Fruit fly (Drosophila melanogaster) whole organism, embryonic: Measurements from ENCODE around the gene CG18171.

Experiments
- ATbp ChIP-seq: fragments of 200-800 bp; sonication (Bioruptor generic); optimal IDR thresholded peaks from 2 replicates; lab custom pipeline; 2017; ENCODE audit warnings: missing biosample characterization, mild to moderate bottlenecking, missing genetic modification characterization, missing genetic modification reagents
- Abd-B ChIP-seq: fragments of 200-800 bp; sonication (Bioruptor generic); optimal IDR thresholded peaks from 2 replicates; lab custom pipeline; 2018; ENCODE audit warnings: missing biosample characterization, mild to moderate bottlenecking, missing genetic modification characterization, moderate library complexity
- Aef1 ChIP-seq: fragments of 200-800 bp; sonication (Bioruptor generic); IDR thresholded peaks from 3 replicates; pipeline ENCODE4 v1.3.6; 2022; ENCODE audit warnings: missing biosample characterization, missing genetic modification characterization
- Antp ChIP-seq: fragments of 200-800 bp; sonication (Bioruptor generic); optimal IDR thresholded peaks from 3 replicates; lab custom pipeline; 2016; ENCODE audit warnings: missing biosample characterization, missing genetic modification characterization
- CG10209 ChIP-seq: fragments of 200-800 bp; sonication (Bioruptor generic); optimal IDR thresholded peaks from 3 replicates; lab custom pipeline; 2017; ENCODE audit warnings: missing biosample characterization, mild to moderate bottlenecking, missing genetic modification characterization, missing genetic modification reagents
- CG10431 ChIP-seq: fragments of 200-800 bp; sonication (Bioruptor generic); optimal IDR thresholded peaks from 3 replicates; lab custom pipeline; 2018; ENCODE audit warnings: missing biosample characterization, mild to moderate bottlenecking, missing genetic modification characterization
- CG11247 ChIP-seq: fragments of 200-800 bp; sonication (Bioruptor generic); IDR thresholded peaks from 2 replicates; pipeline ENCODE4 v1.3.6; 2022; ENCODE audit warnings: missing biosample characterization, missing genetic modification characterization
- CG13123 ChIP-seq: fragments of 200-800 bp; sonication (Bioruptor generic); optimal IDR thresholded peaks from 2 replicates; lab custom pipeline; 2016; ENCODE audit warnings: missing biosample characterization, missing genetic modification characterization
- CG16815 ChIP-seq: fragments of 200-800 bp; sonication (Bioruptor generic); optimal IDR thresholded peaks from 3 replicates; lab custom pipeline; 2017; ENCODE audit warnings: missing biosample characterization, mild to moderate bottlenecking, missing genetic modification characterization
- CG17359 ChIP-seq: fragments of 200-800 bp; sonication (Bioruptor generic); optimal IDR thresholded peaks from 3 replicates; lab custom pipeline; 2018; ENCODE audit warnings: missing biosample characterization, mild to moderate bottlenecking, missing genetic modification characterization, moderate library complexity
- CG1792 ChIP-seq: fragments of 200-800 bp; sonication (Bioruptor generic); optimal IDR thresholded peaks from 2 replicates; lab custom pipeline; 2016; ENCODE audit warnings: missing biosample characterization, missing genetic modification characterization
- CG2116 ChIP-seq: fragments of 200-800 bp; sonication (Bioruptor generic); optimal IDR thresholded peaks from 3 replicates; lab custom pipeline; 2018; ENCODE audit warnings: missing biosample characterization, mild to moderate bottlenecking, missing genetic modification characterization
- CG2120 ChIP-seq: fragments of 200-800 bp; sonication (Bioruptor generic); optimal IDR thresholded peaks from 3 replicates; lab custom pipeline; 2016; ENCODE audit warnings: missing biosample characterization, missing genetic modification characterization
- CG30431 ChIP-seq: fragments of 200-800 bp; sonication (Bioruptor generic); optimal IDR thresholded peaks from 2 replicates; lab custom pipeline; 2017; ENCODE audit warnings: missing biosample characterization, missing genetic modification characterization
- CG32767 ChIP-seq: fragments of 200-800 bp; sonication (Bioruptor generic); IDR thresholded peaks from 2 replicates; pipeline ENCODE4 v1.3.6; 2022; ENCODE audit warnings: missing biosample characterization, missing genetic modification characterization
- CG6175 ChIP-seq: fragments of 200-800 bp; sonication (Bioruptor generic); IDR thresholded peaks from 3 replicates; pipeline ENCODE4 v1.3.6; 2022; ENCODE audit warnings: missing biosample characterization, missing genetic modification characterization
- CG7963 ChIP-seq: fragments of 200-800 bp; sonication (Bioruptor generic); IDR thresholded peaks from 3 replicates; pipeline ENCODE4 v1.3.6; 2022; ENCODE audit warnings: missing biosample characterization, missing genetic modification characterization; ENCODE audit not compliant: partially characterized antibody
- CG8478 ChIP-seq: fragments of >200 bp; optimal IDR thresholded peaks from 2 replicates; lab custom pipeline; 2018
- CG9609 ChIP-seq: fragments of 200-800 bp; sonication (Bioruptor generic); optimal IDR thresholded peaks from 3 replicates; lab custom pipeline; 2016; ENCODE audit warnings: missing biosample characterization, missing genetic modification characterization
- Gug ChIP-seq: fragments of 200-800 bp; sonication (Bioruptor generic); IDR thresholded peaks from 4 replicates; pipeline ENCODE4 v1.3.6; 2022; ENCODE audit warnings: missing biosample characterization, missing genetic modification characterization
- Hsf ChIP-seq: fragments of 200-800 bp; sonication (Bioruptor generic); optimal IDR thresholded peaks from 3 replicates; lab custom pipeline; 2016; ENCODE audit warnings: missing biosample characterization, missing genetic modification characterization
- Lpt ChIP-seq: fragments of >200 bp; optimal IDR thresholded peaks from 2 replicates; lab custom pipeline; 2018; ENCODE audit warnings: missing biosample characterization, missing genetic modification characterization
- Meics ChIP-seq: fragments of 200-800 bp; sonication (Bioruptor generic); optimal IDR thresholded peaks from 2 replicates; lab custom pipeline; 2017; ENCODE audit warnings: missing biosample characterization, mild to moderate bottlenecking, missing genetic modification characterization
- NC2α ChIP-seq: fragments of 200-800 bp; sonication (Bioruptor generic); optimal IDR thresholded peaks from 2 replicates; lab custom pipeline; 2016; ENCODE audit warnings: missing biosample characterization, missing genetic modification characterization
- Nf-YA ChIP-seq: fragments of 200-800 bp; sonication (Bioruptor generic); IDR thresholded peaks from 2 replicates; pipeline ENCODE4 v1.3.6; 2022; ENCODE audit warnings: missing biosample characterization, missing genetic modification characterization
- PHDP ChIP-seq: fragments of 200-800 bp; sonication (Bioruptor generic); optimal IDR thresholded peaks from 3 replicates; lab custom pipeline; 2018; ENCODE audit warnings: missing biosample characterization, mild to moderate bottlenecking, missing genetic modification characterization, moderate library complexity
- Sin3A ChIP-seq: fragments of >200 bp; optimal IDR thresholded peaks from 2 replicates; lab custom pipeline; 2018
- TFAM ChIP-seq: fragments of 200-800 bp; sonication (Bioruptor generic); optimal IDR thresholded peaks from 2 replicates; lab custom pipeline; 2017; ENCODE audit warnings: missing biosample characterization, missing genetic modification characterization, inconsistent platforms
- az2 ChIP-seq: fragments of 200-800 bp; sonication (Bioruptor generic); optimal IDR thresholded peaks from 3 replicates; lab custom pipeline; 2016; ENCODE audit warnings: missing biosample characterization, missing genetic modification characterization
- corto ChIP-seq: fragments of 200-800 bp; sonication (Bioruptor generic); optimal IDR thresholded peaks from 2 replicates; lab custom pipeline; 2016; ENCODE audit warnings: missing biosample characterization, mild to moderate bottlenecking, missing genetic modification characterization, moderate library complexity
- dan ChIP-seq: fragments of 200-800 bp; sonication (Bioruptor generic); IDR thresholded peaks from 2 replicates; pipeline ENCODE4 v1.3.6; 2022; ENCODE audit warnings: missing biosample characterization, missing genetic modification characterization
- disco-r ChIP-seq: fragments of 200-800 bp; sonication (Bioruptor generic); optimal IDR thresholded peaks from 2 replicates; lab custom pipeline; 2016; ENCODE audit warnings: missing biosample characterization, missing genetic modification characterization
- dm ChIP-seq: fragments of 200-800 bp; sonication (Bioruptor generic); optimal IDR thresholded peaks from 3 replicates; lab custom pipeline; 2016; ENCODE audit warnings: missing biosample characterization, missing genetic modification characterization
- fd64A ChIP-seq: fragments of 200-800 bp; sonication (Bioruptor generic); optimal IDR thresholded peaks from 3 replicates; lab custom pipeline; 2018; ENCODE audit warnings: missing biosample characterization, mild to moderate bottlenecking, missing genetic modification characterization
- gfzf ChIP-seq: fragments of 200-800 bp; sonication (Bioruptor generic); optimal IDR thresholded peaks from 2 replicates; lab custom pipeline; 2016; ENCODE audit warnings: missing biosample characterization, mild to moderate bottlenecking, missing genetic modification characterization, moderate library complexity
- h ChIP-seq: fragments of >200 bp; optimal IDR thresholded peaks from 2 replicates; lab custom pipeline; 2017
- jing ChIP-seq: fragments of 200-800 bp; sonication (Bioruptor generic); optimal IDR thresholded peaks from 2 replicates; lab custom pipeline; 2018; ENCODE audit warnings: missing biosample characterization, mild to moderate bottlenecking, missing genetic modification characterization
- nom ChIP-seq: fragments of 200-800 bp; sonication (Bioruptor generic); optimal IDR thresholded peaks from 2 replicates; lab custom pipeline; 2017; ENCODE audit warnings: missing biosample characterization, missing genetic modification characterization, mild to moderate bottlenecking, moderate library complexity, missing genetic modification reagents
- onecut ChIP-seq: fragments of 200-800 bp; sonication (Bioruptor generic); IDR thresholded peaks from 2 replicates; pipeline ENCODE4 v1.3.6; 2022; ENCODE audit warnings: missing biosample characterization, missing genetic modification characterization
- pb ChIP-seq: fragments of 200-800 bp; sonication (Bioruptor generic); optimal IDR thresholded peaks from 3 replicates; lab custom pipeline; 2016; ENCODE audit warnings: missing biosample characterization, missing genetic modification characterization
- pfk ChIP-seq: fragments of 200-800 bp; sonication (Bioruptor generic); optimal IDR thresholded peaks from 2 replicates; lab custom pipeline; 2018; ENCODE audit warnings: missing biosample characterization, mild to moderate bottlenecking, missing genetic modification characterization, moderate library complexity
- phol ChIP-seq: fragments of 200-800 bp; sonication (Bioruptor generic); optimal IDR thresholded peaks from 3 replicates; lab custom pipeline; 2018; ENCODE audit warnings: missing biosample characterization, mild to moderate bottlenecking, missing genetic modification characterization, moderate library complexity
- prd ChIP-seq, 3 experiments: fragments of >200 bp in 2 of 3; fragments of 200-800 bp in 1 of 3; sonication (Bioruptor generic) in 1 of 3; optimal IDR thresholded peaks in 2 of 3; IDR thresholded peaks in 1 of 3; 2 replicates in 2 of 3; 3 replicates in 1 of 3; pipeline versions ENCODE4 v1.3.6 to Lab custom; 2017 to 2022; ENCODE audit warnings: missing biosample characterization in 1 of 3, missing genetic modification characterization in 1 of 3
- sd ChIP-seq: fragments of 200-800 bp; sonication (Bioruptor generic); optimal IDR thresholded peaks from 3 replicates; lab custom pipeline; 2018; ENCODE audit warnings: missing biosample characterization, mild to moderate bottlenecking, missing genetic modification characterization, moderate library complexity
- sima ChIP-seq: fragments of 200-800 bp; sonication (Bioruptor generic); optimal IDR thresholded peaks from 2 replicates; lab custom pipeline; 2016; ENCODE audit warnings: missing biosample characterization, missing genetic modification characterization
- slp2 ChIP-seq: fragments of 200-800 bp; sonication (Bioruptor generic); optimal IDR thresholded peaks from 2 replicates; lab custom pipeline; 2016; ENCODE audit warnings: missing biosample characterization, missing genetic modification characterization
- so ChIP-seq: fragments of 200-800 bp; sonication (Bioruptor generic); IDR thresholded peaks from 3 replicates; pipeline ENCODE4 v1.3.6; 2022; ENCODE audit warnings: missing biosample characterization, missing genetic modification characterization
- vfl ChIP-seq: fragments of 200-800 bp; sonication (Bioruptor generic); optimal IDR thresholded peaks from 2 replicates; lab custom pipeline; 2016; ENCODE audit warnings: missing biosample characterization, missing genetic modification characterization
- vnd ChIP-seq: fragments of 200-800 bp; sonication (Bioruptor generic); IDR thresholded peaks from 3 replicates; pipeline ENCODE4 v1.3.6; 2022; ENCODE audit warnings: missing biosample characterization, missing genetic modification characterization; ENCODE audit not compliant: partially characterized antibody
- yki ChIP-seq: fragments of >200 bp; optimal IDR thresholded peaks from 3 replicates; lab custom pipeline; 2018
- zen2 ChIP-seq: fragments of 200-800 bp; sonication (Bioruptor generic); IDR thresholded peaks from 3 replicates; pipeline ENCODE4 v1.3.6; 2022; ENCODE audit warnings: missing biosample characterization, missing genetic modification characterization; ENCODE audit not compliant: partially characterized antibody

The CG18171 gene

DNA sequence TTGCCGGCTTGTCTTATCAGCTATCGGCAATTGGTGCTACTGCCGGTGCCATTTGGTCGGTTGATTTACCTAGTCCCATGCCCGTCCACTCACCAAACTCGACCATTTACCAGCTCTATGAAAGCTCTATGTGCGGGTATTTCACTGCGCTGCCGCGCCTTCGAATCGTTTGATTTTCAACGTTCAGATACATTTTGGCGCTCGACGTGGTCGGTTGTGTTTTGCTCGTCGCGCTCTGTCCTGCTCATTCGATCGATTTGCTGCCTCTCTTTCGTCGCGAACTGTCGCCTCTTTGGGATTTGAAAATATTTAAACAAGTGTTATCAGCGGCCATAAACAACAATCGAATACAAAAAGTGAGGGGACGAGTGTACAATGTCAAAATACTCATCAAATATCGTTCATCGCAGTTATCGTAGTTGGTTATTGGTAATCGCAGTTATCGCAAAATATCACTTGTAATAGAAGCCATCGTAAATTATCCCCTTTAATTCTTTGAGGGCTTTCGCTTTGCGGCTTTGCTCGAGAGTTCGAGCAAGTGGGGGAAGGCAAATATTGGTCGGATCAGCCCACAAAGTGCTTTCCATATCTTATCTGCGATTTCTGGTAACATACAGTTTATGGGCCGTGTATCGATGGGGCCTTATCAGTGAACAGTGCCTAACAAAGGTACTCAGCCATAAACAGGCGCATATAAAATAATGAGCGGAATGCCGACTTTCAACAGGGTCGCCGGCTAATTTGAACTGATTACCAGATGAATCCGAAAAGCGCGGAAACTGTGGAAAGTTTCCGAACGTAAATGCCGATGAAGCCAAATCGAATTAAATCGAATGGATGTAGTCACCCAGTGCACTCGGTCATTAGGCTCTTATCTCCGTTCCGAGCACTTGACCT lies 18.9 kb upstream of the CG18171 start (continued):
- TF ChIP-seq CG6175 (GFP tag; lab: Robert Waterston, UW) (no peak), gfzf (GFP tag; lab: Kevin White, UChicago) (no peak), pb (GFP tag; lab: Kevin White, UChicago) (no peak), Aef1 (GFP tag; lab: Robert Waterston, UW) (no peak), corto (GFP tag; lab: Kevin White, UChicago) (no peak), az2 (GFP tag; lab: Kevin White, UChicago) (no peak), CG17359 (tag; lab: Kevin White, UChicago) (no peak), CG10209 (GFP tag; lab: Kevin White, UChicago) (no peak), CG2116 (peak; percentile 16), jing (GFP tag; lab: Kevin White, UChicago) (no peak), vfl (GFP tag; lab: Kevin White, UChicago) (no peak), CG8478 (lab: Kevin White, UChicago) (no peak), CG2120 (no peak), CG32767 (GFP tag; lab: Robert Waterston, UW) (no peak), CG16815 (GFP tag; lab: Kevin White, UChicago) (no peak), disco-r (GFP tag; lab: Kevin White, UChicago) (no peak), PHDP (no peak), so (GFP tag; lab: Robert Waterston, UW) (peak; percentile 39; the same call in 1 of the 3 replicates), Abd-B (GFP tag; lab: Kevin White, UChicago) (no peak), sima (GFP tag; lab: Kevin White, UChicago) (no peak), nom (GFP tag; lab: Kevin White, UChicago) (no peak), yki (lab: Kevin White, UChicago) (no peak), slp2 (GFP tag; lab: Kevin White, UChicago) (no peak), ATbp (GFP tag; lab: Kevin White, UChicago) (no peak), sd (tag; lab: Kevin White, UChicago) (peak; percentile 30), CG11247 (no peak), CG1792 (GFP tag; lab: Kevin White, UChicago) (no peak), NC2α (GFP tag; lab: Kevin White, UChicago) (no peak), CG10431 (no peak), CG13123 (GFP tag; lab: Kevin White, UChicago) (no peak), Meics (GFP tag; lab: Kevin White, UChicago) (no peak), Sin3A (lab: Kevin White, UChicago) (no peak), Gug (GFP tag; lab: Robert Waterston, UW) (no peak), vnd (GFP tag; lab: Robert Waterston, UW) (no peak), Hsf (GFP tag; lab: Kevin White, UChicago) (no peak), dm (GFP tag; lab: Kevin White, UChicago) (no peak), CG7963 (GFP tag; lab: Robert Waterston, UW) (no peak), dan (GFP tag; lab: Robert Waterston, UW) (no peak), TFAM (no peak), zen2 (no peak), Nf-YA (no peak), pfk (GFP tag; lab: Kevin White, UChicago) (peak; percentile 25), phol (tag; lab: Kevin White, UChicago) (no peak), fd64A (GFP tag; lab: Kevin White, UChicago) (peak; percentile 14), Antp (GFP tag; lab: Kevin White, UChicago) (no peak), prd (optimal IDR thresholded peaks at IDR 0.05; lab: Kevin White, UChicago) (no peak), prd (GFP tag; IDR thresholded peaks at IDR 0.05; lab: Robert Waterston, UW) (0 out of 3 replicates have a peak, but pooled peaks have one; percentile 3), CG9609 (GFP tag; lab: Kevin White, UChicago) (no peak), onecut (GFP tag; lab: Robert Waterston, UW) (no peak), Lpt (GFP tag; lab: Kevin White, UChicago) (no peak), CG30431 (no peak), h (no peak)
